Worm (Caenorhabditis elegans): ENCODE measurements around the gene Y40H7A.11.

The Y40H7A.11 gene

DNA sequence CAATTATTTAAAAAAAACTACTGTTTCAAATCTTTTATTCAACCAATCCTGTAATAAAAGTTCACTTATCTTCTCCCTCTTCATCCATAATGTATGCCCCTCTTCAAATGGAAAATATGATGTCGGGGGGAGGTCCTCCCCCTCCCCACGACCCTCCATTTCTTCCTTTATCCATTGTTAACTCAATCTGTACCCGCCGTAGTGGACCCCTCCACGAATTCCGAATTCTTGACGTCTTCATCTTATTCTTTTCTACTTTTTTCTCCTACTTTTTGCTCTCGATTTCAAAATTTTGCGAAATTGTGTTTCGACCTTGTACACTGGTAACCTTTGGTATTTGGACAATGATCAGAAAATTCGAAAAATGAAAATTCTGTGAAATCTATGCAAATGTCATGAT is 15.7 kb upstream of the Y40H7A.11 start, which contains the start of gene lgc-52:
Gene lgc-52 (plus strand): TSS at position 268 of the 400 bp plus-strand sequence.
- TF ChIP-seq nhr-42 (GFP tag; IDR thresholded peaks at IDR 0.05), result no peak
- TF ChIP-seq nhr-11 (tag; optimal IDR thresholded peaks at IDR 0.05), result no peak
- no peak for TF ChIP-seq ctbp-1 (GFP tag; IDR thresholded peaks at IDR 0.05)
- TF ChIP-seq fkh-10 (GFP tag; optimal IDR thresholded peaks at IDR 0.05), result peak; percentile 17

DNA sequence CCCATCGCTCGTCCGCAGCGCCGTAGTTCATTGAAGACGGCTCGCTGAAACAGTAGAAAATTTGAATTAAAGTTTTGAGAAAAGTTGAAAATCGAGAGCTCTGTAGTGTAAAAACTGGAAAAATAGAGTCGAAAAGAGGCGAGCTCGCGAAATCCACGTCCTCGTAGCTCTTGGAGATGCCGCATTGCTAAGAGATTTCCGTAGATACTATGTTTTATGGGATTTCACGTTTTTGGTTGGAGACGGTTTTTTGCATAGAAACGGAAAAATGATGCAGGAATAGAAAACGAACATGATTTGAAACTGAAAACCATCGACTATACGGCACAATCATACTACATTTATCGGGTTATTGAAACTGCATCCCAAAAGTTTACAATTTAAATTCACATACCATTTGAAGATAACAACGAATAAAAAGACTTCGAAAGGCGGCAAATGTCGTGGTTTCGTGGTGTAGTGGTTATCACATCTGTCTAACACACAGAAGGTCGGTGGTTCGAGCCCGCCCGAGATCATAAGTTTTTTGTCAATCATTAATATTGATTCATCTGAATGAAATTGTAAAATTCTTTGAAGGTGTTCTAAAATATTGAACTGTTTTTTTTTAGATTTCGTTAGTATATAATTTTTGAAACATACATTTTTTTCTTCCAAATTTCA is 14.9 kb upstream of the Y40H7A.11 start, which contains the start of gene pkd-2:
Gene pkd-2 (minus strand): TSS at position 51 of the 663 bp plus-strand sequence.
- TF ChIP-seq nhr-237 (tag; optimal IDR thresholded peaks at IDR 0.05) (no peak), daf-16 (GFP tag; optimal IDR thresholded peaks at IDR 0.05) (peak in 1 of 2 experiments; percentile 24), daf-16 (tag; optimal IDR thresholded peaks at IDR 0.05) (no peak), hlh-11 (tag; optimal IDR thresholded peaks at IDR 0.05) (no peak), lim-7 (GFP tag; IDR thresholded peaks at IDR 0.05) (no peak), nhr-48 (tag; optimal IDR thresholded peaks at IDR 0.05) (no peak), madf-5 (GFP tag; IDR thresholded peaks at IDR 0.05) (no peak), snpc-1.2 (GFP tag; IDR thresholded peaks at IDR 0.05) (peak; percentile 99), duxl-1 (tag; optimal IDR thresholded peaks at IDR 0.05; ENCODE audit: poor library complexity) (no peak), sdz-12 (GFP tag; optimal IDR thresholded peaks at IDR 0.05) (no peak), lin-38 (GFP tag; IDR thresholded peaks at IDR 0.05) (peak; percentile 43; the same call in 1 of the 2 replicates), lin-13 (GFP tag; optimal IDR thresholded peaks at IDR 0.05) (no peak), mdt-29 (GFP tag; IDR thresholded peaks at IDR 0.05) (peak; percentile 51; the same call in 1 of the 2 replicates), fkh-10 (GFP tag; optimal IDR thresholded peaks at IDR 0.05) (no peak), unc-62 (GFP tag; optimal IDR thresholded peaks at IDR 0.05 in 1 of 2) (no peak), unc-62 (tag; optimal IDR thresholded peaks at IDR 0.05) (no peak), nhr-77 (tag; optimal IDR thresholded peaks at IDR 0.05) (no peak), T20F7.1 (GFP tag; optimal IDR thresholded peaks at IDR 0.05) (peak; percentile 49), aha-1 (tag) (peak; percentile 86), F49E8.2 (tag; optimal IDR thresholded peaks at IDR 0.05; ENCODE audit: borderline replicate concordance) (no peak), ztf-11 (tag; optimal IDR thresholded peaks at IDR 0.05) (no peak), ama-1 (optimal IDR thresholded peaks at IDR 0.05) (no peak)

DNA sequence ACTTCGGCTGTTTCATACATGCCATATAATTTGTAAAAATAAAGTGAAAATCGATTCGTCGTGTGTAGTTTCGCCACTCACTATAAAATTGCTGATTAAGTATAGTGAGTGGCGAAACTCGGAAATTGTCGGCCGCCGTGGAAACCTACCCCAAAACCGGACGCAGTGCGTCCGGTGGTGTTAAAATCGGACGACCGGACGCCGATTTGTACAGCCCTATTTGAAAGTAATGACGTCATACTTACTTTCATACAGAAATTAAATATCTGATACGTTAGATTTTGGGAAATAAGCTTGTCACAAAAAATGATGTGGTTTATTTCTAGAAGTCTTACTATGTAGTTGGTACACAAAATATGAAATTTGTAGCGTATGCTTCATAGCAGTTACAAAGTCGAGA is 14.1 kb upstream of the Y40H7A.11 start:
- TF ChIP-seq mdt-29 (GFP tag; IDR thresholded peaks at IDR 0.05) (peak; percentile 83), lin-38 (GFP tag; IDR thresholded peaks at IDR 0.05) (peak; percentile 53), nhr-10 (tag; optimal IDR thresholded peaks at IDR 0.05) (no peak), nhr-25 (tag; optimal IDR thresholded peaks at IDR 0.05; ENCODE audit: borderline replicate concordance, insufficient read depth) (no peak), snpc-1.2 (GFP tag; IDR thresholded peaks at IDR 0.05) (peak; percentile 100), jun-1 (tag; optimal IDR thresholded peaks at IDR 0.05) (no peak), gei-8 (GFP tag; optimal IDR thresholded peaks at IDR 0.05) (no peak), mdl-1 (tag; optimal IDR thresholded peaks at IDR 0.05) (no peak), dmd-6 (GFP tag; IDR thresholded peaks at IDR 0.05) (no peak), nhr-11 (tag; optimal IDR thresholded peaks at IDR 0.05) (no peak), tag-97 (GFP tag; IDR thresholded peaks at IDR 0.05) (no peak), nhr-48 (tag; optimal IDR thresholded peaks at IDR 0.05) (no peak), F49E8.2 (tag; optimal IDR thresholded peaks at IDR 0.05; ENCODE audit: borderline replicate concordance) (peak; percentile 58), sdz-12 (GFP tag; optimal IDR thresholded peaks at IDR 0.05) (no peak), dmd-8 (GFP tag; IDR thresholded peaks at IDR 0.05) (no peak), dve-1 (tag; optimal IDR thresholded peaks at IDR 0.05; ENCODE audit: insufficient read depth) (no peak), dmd-9 (GFP tag; IDR thresholded peaks at IDR 0.05) (no peak), dpl-1 (GFP tag; optimal IDR thresholded peaks at IDR 0.05) (no peak), snpc-4 (tag; optimal IDR thresholded peaks at IDR 0.05) (peak; percentile 71)
